Worm (Caenorhabditis elegans) whole organism, mixed stage, embryonic: ENCODE measurements around the gene gtl-2.
A peak's percentile ranks its signal among the peaks of the same experiment; 100 is the strongest.

Experiments
- M03D4.4 ChIP-seq: sonication (generic microtip); optimal IDR thresholded peaks from 2 replicates; lab custom pipeline; 2017; ENCODE audit warnings: mild to moderate bottlenecking, missing genetic modification characterization, missing compliant biosample characterization
- blmp-1 ChIP-seq: fragments of 150-350 bp; optimal IDR thresholded peaks from 2 replicates; lab custom pipeline; 2014; ENCODE audit warnings: missing biosample characterization, missing genetic modification characterization
- ceh-43 ChIP-seq: fragments of 200-800 bp; sonication (Bioruptor generic); optimal IDR thresholded peaks from 2 replicates; lab custom pipeline; 2018; ENCODE audit warnings: mild to moderate bottlenecking, missing genetic modification characterization, moderate library complexity, missing compliant biosample characterization
- ceh-83 ChIP-seq: fragments of 200-800 bp; sonication (Bioruptor generic); optimal IDR thresholded peaks from 2 replicates; lab custom pipeline; 2018; ENCODE audit warnings: mild to moderate bottlenecking, missing genetic modification characterization, missing compliant biosample characterization
- ces-1 ChIP-seq: fragments of 150-350 bp; optimal IDR thresholded peaks from 2 replicates; lab custom pipeline; 2014; ENCODE audit warnings: missing biosample characterization, missing genetic modification reagents, missing genetic modification characterization
- cnd-1 ChIP-seq: fragments of 200-800 bp; sonication (Bioruptor generic); optimal IDR thresholded peaks from 2 replicates; lab custom pipeline; 2018; ENCODE audit warnings: mild to moderate bottlenecking, missing genetic modification characterization, missing compliant biosample characterization
- drap-1 ChIP-seq: fragments of 200-800 bp; sonication (Bioruptor generic); optimal IDR thresholded peaks from 3 replicates; lab custom pipeline; 2018; ENCODE audit warnings: mild to moderate bottlenecking, missing genetic modification characterization, missing compliant biosample characterization
- elt-1 ChIP-seq: sonication (generic microtip); optimal IDR thresholded peaks from 2 replicates; lab custom pipeline; 2017; ENCODE audit warnings: missing genetic modification characterization, mild to moderate bottlenecking, missing compliant biosample characterization, antibody characterized with exemption, moderate library complexity, borderline replicate concordance; ENCODE audit not compliant: insufficient read depth
- flh-1 ChIP-seq: fragments of 200-800 bp; sonication (Bioruptor generic); optimal IDR thresholded peaks from 2 replicates; lab custom pipeline; 2018; ENCODE audit warnings: mild to moderate bottlenecking, missing genetic modification characterization, moderate library complexity, missing compliant biosample characterization
- ham-2 ChIP-seq: fragments of 200-800 bp; sonication (Bioruptor generic); optimal IDR thresholded peaks from 2 replicates; lab custom pipeline; 2018; ENCODE audit warnings: mild to moderate bottlenecking, missing genetic modification characterization, missing compliant biosample characterization
- hlh-1 ChIP-seq: fragments of 150-350 bp; optimal IDR thresholded peaks from 2 replicates; lab custom pipeline; 2014; ENCODE audit warnings: missing biosample characterization, missing genetic modification reagents, missing genetic modification characterization
- lin-13 ChIP-seq: fragments of 150-350 bp; optimal IDR thresholded peaks from 2 replicates; lab custom pipeline; 2014; ENCODE audit warnings: missing biosample characterization, missing genetic modification characterization
- lin-32 ChIP-seq: fragments of 200-800 bp; sonication (Bioruptor generic); optimal IDR thresholded peaks from 2 replicates; lab custom pipeline; 2018; ENCODE audit warnings: mild to moderate bottlenecking, missing genetic modification characterization, missing compliant biosample characterization
- mab-5 ChIP-seq: fragments of 150-350 bp; optimal IDR thresholded peaks from 2 replicates; lab custom pipeline; 2014; ENCODE audit warnings: missing biosample characterization, missing genetic modification characterization
- mep-1 ChIP-seq: fragments of 150-350 bp; optimal IDR thresholded peaks from 2 replicates; lab custom pipeline; 2017; ENCODE audit warnings: missing biosample characterization, missing genetic modification reagents, missing genetic modification characterization, inconsistent platforms
- nhr-12 ChIP-seq: fragments of 150-350 bp; optimal IDR thresholded peaks from 2 replicates; lab custom pipeline; 2014; ENCODE audit warnings: missing biosample characterization, missing genetic modification characterization
- nhr-2 ChIP-seq: fragments of 150-350 bp; optimal IDR thresholded peaks from 2 replicates; lab custom pipeline; 2014; ENCODE audit warnings: missing biosample characterization, missing genetic modification characterization
- nhr-237 ChIP-seq: fragments of 150-350 bp; optimal IDR thresholded peaks from 2 replicates; lab custom pipeline; 2014; ENCODE audit warnings: missing biosample characterization, missing genetic modification characterization
- nhr-76 ChIP-seq: sonication (generic microtip); optimal IDR thresholded peaks from 2 replicates; lab custom pipeline; 2017; ENCODE audit warnings: missing biosample characterization, missing genetic modification characterization
- pha-4 ChIP-seq: fragments of 150-350 bp; optimal IDR thresholded peaks from 2 replicates; lab custom pipeline; 2018; ENCODE audit warnings: missing biosample characterization, missing genetic modification reagents, missing genetic modification characterization
- sem-2 ChIP-seq: fragments of 200-800 bp; sonication (Bioruptor generic); optimal IDR thresholded peaks from 2 replicates; lab custom pipeline; 2018; ENCODE audit warnings: mild to moderate bottlenecking, missing genetic modification characterization, missing compliant biosample characterization
- snpc-4 ChIP-seq: fragments of 150-350 bp; optimal IDR thresholded peaks from 2 replicates; lab custom pipeline; 2014; ENCODE audit warnings: missing biosample characterization, missing genetic modification characterization
- sptf-1 ChIP-seq: sonication (generic microtip); optimal IDR thresholded peaks from 2 replicates; lab custom pipeline; 2017; ENCODE audit warnings: mild to moderate bottlenecking, missing genetic modification characterization, moderate library complexity, missing compliant biosample characterization
- tbx-8 ChIP-seq: fragments of 200-800 bp; sonication (Bioruptor generic); optimal IDR thresholded peaks from 2 replicates; lab custom pipeline; 2018; ENCODE audit warnings: mild to moderate bottlenecking, missing genetic modification characterization, moderate library complexity, missing compliant biosample characterization
- unc-120 ChIP-seq: sonication (generic microtip); optimal IDR thresholded peaks from 2 replicates; lab custom pipeline; 2017; ENCODE audit warnings: missing genetic modification characterization, missing compliant biosample characterization; ENCODE audit not compliant: poor library complexity, severe bottlenecking
- unc-39 ChIP-seq: fragments of 150-350 bp; optimal IDR thresholded peaks from 2 replicates; lab custom pipeline; 2014; ENCODE audit warnings: missing biosample characterization, missing genetic modification characterization
- unc-62 ChIP-seq: fragments of 150-350 bp; optimal IDR thresholded peaks from 2 replicates; lab custom pipeline; 2014; ENCODE audit warnings: missing biosample characterization, missing genetic modification reagents, missing genetic modification characterization
- zip-8 ChIP-seq: fragments of 150-350 bp; optimal IDR thresholded peaks from 2 replicates; lab custom pipeline; 2014; ENCODE audit warnings: missing biosample characterization, missing genetic modification characterization
- ztf-11 ChIP-seq: fragments of 150-350 bp; optimal IDR thresholded peaks from 2 replicates; lab custom pipeline; 2014; ENCODE audit warnings: missing biosample characterization, missing genetic modification characterization

Gene gtl-2

ce11 chrIV:11284102-11284531, 10.9 kb downstream of the gtl-2 start:
- no peak for TF ChIP-seq nhr-76 (tag; lab: Kevin White, UChicago)
- TF ChIP-seq mep-1 (tag; lab: Kevin White, UChicago): no peak
- peak; percentile 24 for TF ChIP-seq pha-4 (tag; lab: Kevin White, UChicago)

ce11 chrIV:11285239-11285638, 12.0 kb downstream of the gtl-2 start:
- TF ChIP-seq M03D4.4 (tag; lab: Kevin White, UChicago) (no peak), mab-5 (no peak), unc-39 (tag; lab: Kevin White, UChicago) (no peak), flh-1 (GFP tag; lab: Kevin White, UChicago) (no peak), lin-13 (tag; lab: Kevin White, UChicago) (no peak), cnd-1 (tag; lab: Kevin White, UChicago) (no peak), pha-4 (tag; lab: Kevin White, UChicago) (no peak), nhr-237 (tag; lab: Kevin White, UChicago) (no peak), ceh-43 (no peak), nhr-76 (tag; lab: Kevin White, UChicago) (no peak), ces-1 (GFP tag; lab: Kevin White, UChicago) (no peak), mep-1 (tag; lab: Kevin White, UChicago) (no peak), ham-2 (GFP tag; lab: Kevin White, UChicago) (no peak), hlh-1 (tag; lab: Kevin White, UChicago) (no peak), lin-32 (GFP tag; lab: Kevin White, UChicago) (no peak), sptf-1 (tag; lab: Kevin White, UChicago) (no peak), zip-8 (tag; lab: Kevin White, UChicago) (no peak), unc-120 (no peak)

- TF ChIP-seq ceh-83 (no peak), drap-1 (GFP tag; lab: Kevin White, UChicago) (no peak), lin-32 (GFP tag; lab: Kevin White, UChicago) (no peak), nhr-12 (no peak), blmp-1 (tag; lab: Kevin White, UChicago) (no peak), nhr-2 (tag; lab: Kevin White, UChicago) (no peak), flh-1 (GFP tag; lab: Kevin White, UChicago) (no peak)
Observed at ce11 chrIV:11286112-11286511, 12.9 kb downstream of the gtl-2 start.

DNA sequence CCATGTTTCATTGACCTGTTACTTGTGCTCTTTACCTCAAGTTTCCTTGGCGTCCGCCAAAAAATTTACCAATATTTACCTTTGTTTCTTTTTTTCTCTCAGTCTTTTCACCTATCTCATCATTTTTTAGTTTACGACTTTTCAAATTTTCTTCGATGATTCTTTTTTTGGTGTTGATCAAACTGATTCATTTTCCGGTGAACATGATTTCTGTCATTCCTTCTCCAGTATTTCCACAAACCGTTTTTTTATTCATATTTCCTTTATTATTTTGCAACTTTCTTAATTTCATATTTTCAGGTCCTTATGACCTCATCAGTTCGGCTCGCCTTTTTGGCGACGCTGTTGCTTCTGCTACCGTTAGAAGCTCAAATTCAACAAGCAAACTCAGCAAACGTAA, 14.3 kb downstream of the gtl-2 start, which contains the start of gene F54D1.6:
Gene F54D1.6, plus strand, starts transcription at position 301 of the 400 bp plus-strand sequence.
- no peak for TF ChIP-seq tbx-8 (GFP tag; lab: Kevin White, UChicago)
- TF ChIP-seq nhr-12: no peak
- no peak for TF ChIP-seq ham-2 (GFP tag; lab: Kevin White, UChicago)
- no peak for TF ChIP-seq nhr-2 (tag; lab: Kevin White, UChicago)
- no peak for TF ChIP-seq unc-120
- TF ChIP-seq sptf-1 (tag; lab: Kevin White, UChicago): no peak
- TF ChIP-seq lin-32 (GFP tag; lab: Kevin White, UChicago): no peak
- TF ChIP-seq nhr-237 (tag; lab: Kevin White, UChicago): no peak
- no peak for TF ChIP-seq ces-1 (GFP tag; lab: Kevin White, UChicago)
- no peak for TF ChIP-seq pha-4 (tag; lab: Kevin White, UChicago)
- TF ChIP-seq, all 35 proteins: peak for 0

DNA sequence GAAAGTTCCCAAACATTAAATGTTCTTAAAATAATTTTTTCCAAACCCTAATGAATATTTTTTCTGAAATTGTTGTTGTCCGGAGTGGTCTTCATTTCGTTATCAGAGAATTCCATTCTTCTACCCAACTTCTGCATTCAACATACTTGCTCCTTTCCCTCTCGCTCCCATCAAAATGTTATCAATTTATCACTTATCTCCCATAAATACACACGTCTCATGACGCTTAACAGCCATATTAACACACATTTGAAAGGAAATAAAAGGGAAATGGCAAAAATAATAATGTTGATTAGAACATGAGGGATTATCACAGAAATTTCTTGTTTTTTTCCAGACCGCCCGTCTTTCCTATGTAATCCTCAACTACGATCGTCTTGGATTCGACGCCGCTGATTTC, 15.7 kb downstream of the gtl-2 start:
- TF ChIP-seq nhr-2 (tag; lab: Kevin White, UChicago): no peak
- TF ChIP-seq sptf-1 (tag; lab: Kevin White, UChicago): no peak
- TF ChIP-seq pha-4 (tag; lab: Kevin White, UChicago): no peak
- TF ChIP-seq M03D4.4 (tag; lab: Kevin White, UChicago): no peak
- no peak for TF ChIP-seq flh-1 (GFP tag; lab: Kevin White, UChicago)
- no peak for TF ChIP-seq nhr-12
- TF ChIP-seq mab-5: no peak
- TF ChIP-seq mep-1 (tag; lab: Kevin White, UChicago): no peak
- no peak for TF ChIP-seq tbx-8 (GFP tag; lab: Kevin White, UChicago)
- no peak for TF ChIP-seq snpc-4 (tag; lab: Kevin White, UChicago)
- no peak for TF ChIP-seq ztf-11 (tag; lab: Kevin White, UChicago)

DNA sequence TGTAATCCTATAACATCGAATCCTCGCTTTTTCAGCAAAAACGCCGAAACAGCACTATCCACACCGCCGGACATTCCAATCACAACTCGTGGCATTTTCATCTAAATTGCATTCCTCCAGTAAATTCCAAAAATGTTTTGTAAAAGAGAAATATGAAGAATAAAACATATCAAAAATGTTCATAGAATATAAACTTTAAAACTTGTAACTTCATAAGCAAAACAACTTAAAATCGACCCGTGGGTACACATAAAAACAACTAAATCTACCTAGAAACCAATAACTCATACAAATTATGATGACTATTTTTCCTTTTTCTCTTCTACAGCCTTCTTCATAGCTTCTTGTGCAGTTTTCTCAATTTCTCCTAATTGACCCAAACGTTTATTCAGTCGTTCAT, 23.5 kb downstream of the gtl-2 start, which contains the start of gene mttu-1:
Gene mttu-1, minus strand, starts transcription at position 101 of the 400 bp plus-strand sequence.
- TF ChIP-seq unc-62 (GFP tag; lab: Kevin White, UChicago) (no peak), nhr-237 (tag; lab: Kevin White, UChicago) (no peak), cnd-1 (tag; lab: Kevin White, UChicago) (no peak), sem-2 (no peak), ceh-83 (no peak), elt-1 (tag; lab: Kevin White, UChicago) (no peak), mab-5 (no peak)
